Worm (Caenorhabditis elegans): ENCODE data around the gene C52D10.3.

- TF ChIP-seq eyg-1 (tag; optimal IDR thresholded peaks at IDR 0.05) (no peak), ceh-18 (tag; optimal IDR thresholded peaks at IDR 0.05) (no peak), lin-11 (tag; optimal IDR thresholded peaks at IDR 0.05) (no peak), tbx-7 (tag; optimal IDR thresholded peaks at IDR 0.05) (no peak), pha-4 (tag; optimal IDR thresholded peaks at IDR 0.05) (no peak), elt-2 (tag; optimal IDR thresholded peaks at IDR 0.05) (no peak), nhr-11 (tag; optimal IDR thresholded peaks at IDR 0.05) (no peak), ceh-9 (tag; optimal IDR thresholded peaks at IDR 0.05) (no peak), fax-1 (tag; optimal IDR thresholded peaks at IDR 0.05) (no peak), hlh-15 (tag; optimal IDR thresholded peaks at IDR 0.05) (no peak)
These were observed 17.2 kb downstream of the C52D10.3 start for ce11 chrIV:17193491-17193890.
